Fruit fly (Drosophila melanogaster): Measurements from ENCODE around the gene CG32694.

CG32694 gene

dm6 chrX:10009794-10010614 lies 20.5 kb downstream of the CG32694 start, which contains the start of gene Dna2 (continued):
- TF ChIP-seq yki (optimal IDR thresholded peaks at IDR 0.05) (no peak), klu (GFP tag; IDR thresholded peaks at IDR 0.05) (no peak), sens (GFP tag) (no peak), Mad (GFP tag; optimal IDR thresholded peaks at IDR 0.05) (no peak), CG16813 (GFP tag; IDR thresholded peaks at IDR 0.05; ENCODE audit: partially characterized antibody) (no peak), CG6683 (GFP tag; optimal IDR thresholded peaks at IDR 0.05) (no peak), CG14710 (tag; optimal IDR thresholded peaks at IDR 0.05) (peak; percentile 27), BEAF-32 (GFP tag; optimal IDR thresholded peaks at IDR 0.05) (peak; percentile 15), CG13424 (tag; optimal IDR thresholded peaks at IDR 0.05) (no peak), CG33213 (GFP tag; optimal IDR thresholded peaks at IDR 0.05) (no peak), CG4617 (GFP tag; optimal IDR thresholded peaks at IDR 0.05; ENCODE audit: borderline replicate concordance) (no peak), CG7786 (GFP tag; optimal IDR thresholded peaks at IDR 0.05) (no peak), CG9876 (GFP tag; optimal IDR thresholded peaks at IDR 0.05) (no peak), CG17568 (GFP tag; optimal IDR thresholded peaks at IDR 0.05) (no peak), btn (GFP tag; optimal IDR thresholded peaks at IDR 0.05) (no peak), CG32772 (GFP tag; IDR thresholded peaks at IDR 0.05) (0 out of 2 replicates have a peak, but pooled peaks have one; percentile 23), CG14667 (GFP tag; IDR thresholded peaks at IDR 0.05) (no peak), dpn (GFP tag; optimal IDR thresholded peaks at IDR 0.05) (peak in 1 of 2 experiments; percentile 13), cas (GFP tag; IDR thresholded peaks at IDR 0.05) (no peak), TFAM (GFP tag; optimal IDR thresholded peaks at IDR 0.05) (no peak), Opbp (GFP tag; IDR thresholded peaks at IDR 0.05; ENCODE audit: partially characterized antibody) (no peak), CG13624 (GFP tag; optimal IDR thresholded peaks at IDR 0.05) (no peak), croc (GFP tag; conservative IDR thresholded peaks at IDR 0.05) (peak; percentile 14; the same call in 1 of the 3 replicates), Dfd (GFP tag; optimal IDR thresholded peaks at IDR 0.05) (peak in 1 of 2 experiments; percentile 6), Lhr (GFP tag; optimal IDR thresholded peaks at IDR 0.05) (peak; percentile 18), Doc2 (GFP tag; IDR thresholded peaks at IDR 0.05) (no peak), D (optimal IDR thresholded peaks at IDR 0.05) (no peak), D (GFP tag; optimal IDR thresholded peaks at IDR 0.05) (no peak), Lpt (GFP tag; optimal IDR thresholded peaks at IDR 0.05) (no peak), Chrac-16 (GFP tag; optimal IDR thresholded peaks at IDR 0.05) (peak; percentile 14), CG3726 (GFP tag; IDR thresholded peaks at IDR 0.05) (no peak)

- TF ChIP-seq CG11093 (GFP tag; IDR thresholded peaks at IDR 0.05) (no peak), btn (GFP tag; optimal IDR thresholded peaks at IDR 0.05) (no peak), Vsx1 (GFP tag; optimal IDR thresholded peaks at IDR 0.05) (no peak), CG7839 (tag; optimal IDR thresholded peaks at IDR 0.05) (no peak), Xrp1 (GFP tag; IDR thresholded peaks at IDR 0.05) (no peak), Doc2 (GFP tag; IDR thresholded peaks at IDR 0.05) (no peak), Pdp1 (GFP tag; optimal IDR thresholded peaks at IDR 0.05) (peak in 1 of 2 experiments; percentile 53), Med (GFP tag) (peak; percentile 2), CG12391 (tag; optimal IDR thresholded peaks at IDR 0.05) (no peak), dpn (GFP tag; optimal IDR thresholded peaks at IDR 0.05) (no peak), CG10565 (GFP tag; optimal IDR thresholded peaks at IDR 0.05) (no peak), dmrt99B (tag; optimal IDR thresholded peaks at IDR 0.05) (no peak), sug (tag; optimal IDR thresholded peaks at IDR 0.05) (no peak), ken (GFP tag; IDR thresholded peaks at IDR 0.05) (no peak), CG4820 (GFP tag; optimal IDR thresholded peaks at IDR 0.05) (no peak), Ptx1 (GFP tag; IDR thresholded peaks at IDR 0.05) (no peak), CG1832 (GFP tag; optimal IDR thresholded peaks at IDR 0.05) (no peak), CG2889 (GFP tag; IDR thresholded peaks at IDR 0.05) (no peak), oc (tag; optimal IDR thresholded peaks at IDR 0.05) (peak; percentile 21), Usf (GFP tag; optimal IDR thresholded peaks at IDR 0.05) (no peak)
These were observed 25.5 kb downstream of the CG32694 start for dm6 chrX:10014738-10015703.
